Fruit fly (Drosophila melanogaster) whole organism, prepupa: Measurements from ENCODE around the gene Mst36Fb.

Experiments used
- Blimp-1 ChIP-seq: fragments of 200-800 bp; sonication (Bioruptor generic); optimal IDR thresholded peaks from 3 replicates; lab custom pipeline; 2017; ENCODE audit warnings: missing biosample characterization, missing genetic modification characterization, mild to moderate bottlenecking, moderate library complexity, missing genetic modification reagents
- CG10669 ChIP-seq: fragments of 200-800 bp; sonication (Bioruptor generic); optimal IDR thresholded peaks from 3 replicates; lab custom pipeline; 2018; ENCODE audit warnings: missing biosample characterization, mild to moderate bottlenecking, missing genetic modification characterization, moderate library complexity
- CG11294 ChIP-seq: fragments of 200-800 bp; sonication (Bioruptor generic); IDR thresholded peaks from 2 replicates; pipeline ENCODE4 v1.3.6; 2022; ENCODE audit warnings: missing biosample characterization, missing genetic modification characterization
- CG15336 ChIP-seq: fragments of 200-800 bp; sonication (Bioruptor generic); IDR thresholded peaks from 2 replicates; pipeline ENCODE4 v1.3.6; 2022; ENCODE audit warnings: missing biosample characterization, missing genetic modification characterization
- CG1621 ChIP-seq: fragments of 200-800 bp; sonication (Bioruptor generic); optimal IDR thresholded peaks from 3 replicates; lab custom pipeline; 2018; ENCODE audit warnings: missing biosample characterization, mild to moderate bottlenecking, missing genetic modification characterization
- CG3032 ChIP-seq: fragments of 200-800 bp; optimal IDR thresholded peaks from 2 replicates; lab custom pipeline; 2019; ENCODE audit warnings: missing biosample characterization, mild to moderate bottlenecking, missing genetic modification characterization, moderate library complexity
- CG31627 ChIP-seq: fragments of 200-800 bp; sonication (Bioruptor generic); optimal IDR thresholded peaks from 3 replicates; lab custom pipeline; 2016; ENCODE audit warnings: missing biosample characterization, missing genetic modification characterization
- CG32006 ChIP-seq: fragments of 200-800 bp; sonication (Bioruptor generic); optimal IDR thresholded peaks from 3 replicates; lab custom pipeline; 2017; ENCODE audit warnings: missing biosample characterization, mild to moderate bottlenecking, missing genetic modification characterization
- CG34406 ChIP-seq: fragments of 200-800 bp; sonication (Bioruptor generic); optimal IDR thresholded peaks from 3 replicates; lab custom pipeline; 2016; ENCODE audit warnings: missing biosample characterization, missing genetic modification characterization
- CG3919 ChIP-seq: fragments of 200-800 bp; sonication (Bioruptor generic); optimal IDR thresholded peaks from 3 replicates; lab custom pipeline; 2016; ENCODE audit warnings: missing biosample characterization, missing genetic modification characterization
- CG4318 ChIP-seq: fragments of 200-800 bp; sonication (Bioruptor generic); optimal IDR thresholded peaks from 3 replicates; lab custom pipeline; 2017; ENCODE audit warnings: missing biosample characterization, mild to moderate bottlenecking, missing genetic modification characterization
- CG6163 ChIP-seq: fragments of 200-800 bp; sonication (Bioruptor generic); IDR thresholded peaks from 3 replicates; pipeline ENCODE4 v1.3.6; 2022; ENCODE audit warnings: missing biosample characterization, missing genetic modification characterization
- CG6276 ChIP-seq: fragments of 200-800 bp; sonication (Bioruptor generic); optimal IDR thresholded peaks from 2 replicates; lab custom pipeline; 2017; ENCODE audit warnings: missing biosample characterization, mild to moderate bottlenecking, missing genetic modification characterization
- CG6792 ChIP-seq: fragments of 200-800 bp; sonication (Bioruptor generic); optimal IDR thresholded peaks from 3 replicates; lab custom pipeline; 2016; ENCODE audit warnings: missing biosample characterization, missing genetic modification characterization
- CG6808 ChIP-seq: fragments of 200-800 bp; sonication (Bioruptor generic); optimal IDR thresholded peaks from 3 replicates; lab custom pipeline; 2017; ENCODE audit warnings: missing biosample characterization, missing genetic modification characterization, mild to moderate bottlenecking, moderate library complexity, missing genetic modification reagents
- CG7368 ChIP-seq: fragments of 200-800 bp; sonication (Bioruptor generic); optimal IDR thresholded peaks from 3 replicates; lab custom pipeline; 2016; ENCODE audit warnings: missing biosample characterization, missing genetic modification characterization
- CG8119 ChIP-seq: fragments of 200-800 bp; sonication (Bioruptor generic); IDR thresholded peaks from 3 replicates; pipeline ENCODE4 v1.3.6; 2022; ENCODE audit warnings: missing biosample characterization, missing genetic modification characterization
- CG8632 ChIP-seq: fragments of 200-800 bp; sonication (Bioruptor generic); optimal IDR thresholded peaks from 3 replicates; lab custom pipeline; 2016; ENCODE audit warnings: missing biosample characterization, missing genetic modification characterization
- Eip75B ChIP-seq: fragments of 200-800 bp; sonication (Bioruptor generic); optimal IDR thresholded peaks from 3 replicates; lab custom pipeline; 2016; ENCODE audit warnings: missing biosample characterization, missing genetic modification characterization
- Eip78C ChIP-seq: fragments of 200-800 bp; sonication (Bioruptor generic); peaks from one replicate; lab custom pipeline; 2016; ENCODE audit warnings: missing biosample characterization, missing genetic modification characterization
- Ets21C ChIP-seq: fragments of 200-800 bp; sonication (Bioruptor generic); optimal IDR thresholded peaks from 3 replicates; lab custom pipeline; 2016; ENCODE audit warnings: missing biosample characterization, missing genetic modification characterization
- Ets96B ChIP-seq: fragments of 200-800 bp; optimal IDR thresholded peaks from 2 replicates; lab custom pipeline; 2019; ENCODE audit warnings: missing biosample characterization, mild to moderate bottlenecking, missing genetic modification characterization, moderate library complexity
- Gug ChIP-seq: fragments of 200-800 bp; sonication (Bioruptor generic); IDR thresholded peaks from 2 replicates; pipeline ENCODE4 v1.3.6; 2022; ENCODE audit warnings: missing biosample characterization, missing genetic modification characterization
- Hr38 ChIP-seq: sonication (Bioruptor generic); optimal IDR thresholded peaks from 2 replicates; lab custom pipeline; 2016; ENCODE audit warnings: missing biosample characterization, missing genetic modification characterization
- Hr39 ChIP-seq: fragments of 200-800 bp; sonication (Bioruptor generic); optimal IDR thresholded peaks from 2 replicates; lab custom pipeline; 2016; ENCODE audit warnings: missing biosample characterization, missing genetic modification characterization
- Hr4 ChIP-seq: fragments of 200-800 bp; sonication (Bioruptor generic); optimal IDR thresholded peaks from 3 replicates; lab custom pipeline; 2016; ENCODE audit warnings: missing biosample characterization, missing genetic modification characterization
- Lpt ChIP-seq: fragments of 200-800 bp; sonication (Bioruptor generic); optimal IDR thresholded peaks from 3 replicates; lab custom pipeline; 2016; ENCODE audit warnings: missing biosample characterization, missing genetic modification characterization
- OdsH ChIP-seq: fragments of 200-800 bp; sonication (Bioruptor generic); optimal IDR thresholded peaks from 3 replicates; lab custom pipeline; 2016; ENCODE audit warnings: missing biosample characterization, missing genetic modification characterization
- Sox102F ChIP-seq: fragments of 200-800 bp; sonication (Bioruptor generic); optimal IDR thresholded peaks from 2 replicates; lab custom pipeline; 2016; ENCODE audit warnings: missing biosample characterization, mild to moderate bottlenecking, missing genetic modification characterization
- Sox14 ChIP-seq: fragments of 200-800 bp; sonication (Bioruptor generic); optimal IDR thresholded peaks from 3 replicates; lab custom pipeline; 2016; ENCODE audit warnings: missing biosample characterization, missing genetic modification characterization
- Sox15 ChIP-seq: fragments of 200-800 bp; sonication (Bioruptor generic); optimal IDR thresholded peaks from 3 replicates; lab custom pipeline; 2016; ENCODE audit warnings: missing biosample characterization, missing genetic modification characterization
- achi ChIP-seq: fragments of 200-800 bp; sonication (Bioruptor generic); optimal IDR thresholded peaks from 3 replicates; lab custom pipeline; 2016; ENCODE audit warnings: missing biosample characterization, missing genetic modification characterization
- acj6 ChIP-seq: fragments of 200-800 bp; sonication (Bioruptor generic); optimal IDR thresholded peaks from 3 replicates; lab custom pipeline; 2016; ENCODE audit warnings: missing biosample characterization, missing genetic modification characterization
- dac ChIP-seq: fragments of 200-800 bp; sonication (Bioruptor generic); optimal IDR thresholded peaks from 2 replicates; lab custom pipeline; 2017; ENCODE audit warnings: missing biosample characterization, mild to moderate bottlenecking, missing genetic modification characterization
- dsx ChIP-seq: fragments of 200-800 bp; optimal IDR thresholded peaks from 3 replicates; lab custom pipeline; 2019; ENCODE audit warnings: missing biosample characterization, mild to moderate bottlenecking, missing genetic modification characterization, moderate library complexity; ENCODE audit not compliant: poor library complexity, severe bottlenecking
- eg ChIP-seq: fragments of 200-800 bp; sonication (Bioruptor generic); IDR thresholded peaks from 3 replicates; pipeline ENCODE4 v1.3.6; 2022; ENCODE audit warnings: missing biosample characterization, missing genetic modification characterization
- esn ChIP-seq: fragments of 200-800 bp; sonication (Bioruptor generic); optimal IDR thresholded peaks from 2 replicates; lab custom pipeline; 2016; ENCODE audit warnings: missing biosample characterization, mild to moderate bottlenecking, missing genetic modification characterization, moderate library complexity
- fd85E ChIP-seq: fragments of 200-800 bp; sonication (Bioruptor generic); optimal IDR thresholded peaks from 3 replicates; lab custom pipeline; 2016; ENCODE audit warnings: missing biosample characterization, missing genetic modification characterization
- lz ChIP-seq: fragments of 200-800 bp; sonication (Bioruptor generic); optimal IDR thresholded peaks from 3 replicates; lab custom pipeline; 2016; ENCODE audit warnings: missing biosample characterization, missing genetic modification characterization
- net ChIP-seq: fragments of 200-800 bp; sonication (Bioruptor generic); optimal IDR thresholded peaks from 3 replicates; lab custom pipeline; 2016; ENCODE audit warnings: missing biosample characterization, missing genetic modification characterization
- pdm3 ChIP-seq: fragments of 200-800 bp; sonication (Bioruptor generic); optimal IDR thresholded peaks from 3 replicates; lab custom pipeline; 2016; ENCODE audit warnings: missing biosample characterization, missing genetic modification characterization
- salr ChIP-seq, 2 experiments: fragments of 200-800 bp; sonication (Bioruptor generic); optimal IDR thresholded peaks; 3 replicates each; lab custom pipeline; 2016 to 2018; ENCODE audit warnings: missing biosample characterization in 2 of 2, missing genetic modification characterization in 2 of 2, mild to moderate bottlenecking in 1 of 2
- spab ChIP-seq: fragments of 200-800 bp; sonication (Bioruptor generic); optimal IDR thresholded peaks from 2 replicates; lab custom pipeline; 2017; ENCODE audit warnings: missing biosample characterization, mild to moderate bottlenecking, missing genetic modification characterization, missing genetic modification reagents
- svp ChIP-seq: fragments of 200-800 bp; sonication (Bioruptor generic); peaks from one replicate; lab custom pipeline; 2016; ENCODE audit warnings: missing biosample characterization, missing genetic modification characterization

The Mst36Fb gene

dm6 chr2L:18663395-18663794 is 11.5 kb downstream of the Mst36Fb start (continued):
- no peak for TF ChIP-seq Hr38 (GFP tag; lab: Kevin White, UChicago)
- peak; percentile 24 for TF ChIP-seq net (GFP tag; lab: Kevin White, UChicago)
- TF ChIP-seq CG8632 (GFP tag; lab: Kevin White, UChicago), result no peak
- TF ChIP-seq CG34406 (GFP tag; lab: Kevin White, UChicago), result no peak
- TF ChIP-seq CG31627, result peak; percentile 34
- TF ChIP-seq CG15336, result peak; percentile 52
- TF ChIP-seq CG6792, result no peak
- peak; percentile 22 for TF ChIP-seq pdm3 (GFP tag; lab: Kevin White, UChicago)
- no peak for TF ChIP-seq Sox102F (GFP tag; lab: Kevin White, UChicago)
- no peak for TF ChIP-seq achi
- TF ChIP-seq CG7368 (GFP tag; lab: Kevin White, UChicago), result no peak
- TF ChIP-seq Ets96B (tag; lab: Kevin White, UChicago), result no peak
- TF ChIP-seq Hr39 (GFP tag; lab: Kevin White, UChicago), result no peak
- no peak for TF ChIP-seq CG6808 (GFP tag; lab: Kevin White, UChicago)
- TF ChIP-seq CG6163, result peak; percentile 52; the same call in 2 of the 3 replicates
- TF ChIP-seq Ets21C (GFP tag; lab: Kevin White, UChicago), result no peak
- no peak for TF ChIP-seq CG10669 (GFP tag; lab: Kevin White, UChicago)
- no peak for TF ChIP-seq CG3032 (tag; lab: Kevin White, UChicago)
- peak; percentile 22 for TF ChIP-seq CG6276 (GFP tag; lab: Kevin White, UChicago)
- TF ChIP-seq dsx (GFP tag; lab: Kevin White, UChicago), result no peak
- TF ChIP-seq Eip75B, result no peak
- TF ChIP-seq eg (GFP tag; lab: Robert Waterston, UW), result peak; percentile 57

dm6 chr2L:18658108-18658507 is 16.8 kb downstream of the Mst36Fb start:
- TF ChIP-seq CG1621 (no peak), Eip78C (GFP tag; lab: Kevin White, UChicago) (peak; percentile 61), Hr38 (GFP tag; lab: Kevin White, UChicago) (no peak), CG3919 (GFP tag; lab: Kevin White, UChicago) (no peak), Hr4 (GFP tag; lab: Kevin White, UChicago) (peak; percentile 1), esn (GFP tag; lab: Kevin White, UChicago) (no peak)

dm6 chr2L:18656691-18657237 is 18.1 kb downstream of the Mst36Fb start:
- TF ChIP-seq CG6163 (no peak), Hr38 (GFP tag; lab: Kevin White, UChicago) (no peak), spab (no peak), CG8632 (GFP tag; lab: Kevin White, UChicago) (no peak), Sox14 (GFP tag; lab: Kevin White, UChicago) (no peak), svp (GFP tag; lab: Kevin White, UChicago) (peak; percentile 25), eg (GFP tag; lab: Robert Waterston, UW) (peak; percentile 22; the same call in 1 of the 3 replicates), CG4318 (GFP tag; lab: Kevin White, UChicago) (no peak), CG8119 (no peak), salr (GFP tag; optimal IDR thresholded peaks at IDR 0.05; lab: Kevin White, UChicago) (no peak), CG6276 (GFP tag; lab: Kevin White, UChicago) (no peak), CG32006 (GFP tag; lab: Kevin White, UChicago) (peak; percentile 6), Eip78C (GFP tag; lab: Kevin White, UChicago) (peak; percentile 20), CG1621 (no peak), Ets21C (GFP tag; lab: Kevin White, UChicago) (no peak), dac (no peak), Blimp-1 (no peak)

- TF ChIP-seq CG15336 (peak; percentile 68; the same call in 1 of the 2 replicates), Hr4 (GFP tag; lab: Kevin White, UChicago) (peak; percentile 63), CG32006 (GFP tag; lab: Kevin White, UChicago) (peak; percentile 67), CG6792 (peak; percentile 76), lz (GFP tag; lab: Kevin White, UChicago) (peak; percentile 82), CG6808 (GFP tag; lab: Kevin White, UChicago) (peak; percentile 73), dsx (GFP tag; lab: Kevin White, UChicago) (peak; percentile 85), Hr38 (GFP tag; lab: Kevin White, UChicago) (no peak), fd85E (no peak), CG11294 (GFP tag; lab: Robert Waterston, UW) (no peak), acj6 (GFP tag; lab: Kevin White, UChicago) (peak; percentile 83), Lpt (GFP tag; lab: Kevin White, UChicago) (no peak), Sox15 (GFP tag; lab: Kevin White, UChicago) (peak; percentile 70), Sox102F (GFP tag; lab: Kevin White, UChicago) (peak; percentile 89), OdsH (peak; percentile 80), CG8632 (GFP tag; lab: Kevin White, UChicago) (peak; percentile 61), Gug (GFP tag; lab: Robert Waterston, UW) (peak; percentile 35; the same call in 1 of the 2 replicates), CG8119 (peak; percentile 62; the same call in 2 of the 3 replicates), dac (no peak), CG3919 (GFP tag; lab: Kevin White, UChicago) (peak; percentile 86), Eip78C (GFP tag; lab: Kevin White, UChicago) (peak; percentile 97), CG1621 (peak; percentile 81)
Measured at dm6 chr2L:18653328-18653675, 21.6 kb downstream of the Mst36Fb start.
